Fruit fly (Drosophila melanogaster): ENCODE data around the gene CG9988.

Gene CG9988

dm6 chr3R:28672134-28672533, 35.9 kb downstream of the CG9988 start (continued):
- TF ChIP-seq Sox102F (GFP tag; optimal IDR thresholded peaks at IDR 0.05): peak; percentile 48
- TF ChIP-seq CG32006 (GFP tag; optimal IDR thresholded peaks at IDR 0.05): peak; percentile 40
- peak; percentile 44 for TF ChIP-seq CG11762 (GFP tag; optimal IDR thresholded peaks at IDR 0.05; ENCODE audit: insufficient read depth)
- TF ChIP-seq Ets21C (GFP tag; optimal IDR thresholded peaks at IDR 0.05): peak; percentile 40
- TF ChIP-seq CG6163 (GFP tag; IDR thresholded peaks at IDR 0.05): peak; percentile 54; the same call in 2 of the 3 replicates
- TF ChIP-seq Blimp-1 (GFP tag; optimal IDR thresholded peaks at IDR 0.05): peak; percentile 18
- TF ChIP-seq pdm3 (GFP tag; optimal IDR thresholded peaks at IDR 0.05): peak; percentile 82
- TF ChIP-seq achi (GFP tag; optimal IDR thresholded peaks at IDR 0.05): peak; percentile 26
- TF ChIP-seq CG3919 (GFP tag; optimal IDR thresholded peaks at IDR 0.05): peak; percentile 86
- TF ChIP-seq Hr38 (GFP tag; optimal IDR thresholded peaks at IDR 0.05): no peak
- peak; percentile 49 for TF ChIP-seq Eip75B (GFP tag; optimal IDR thresholded peaks at IDR 0.05)
- 0 out of 2 replicates have a peak, but pooled peaks have one; percentile 20 for TF ChIP-seq Gug (GFP tag; IDR thresholded peaks at IDR 0.05)
- no peak for TF ChIP-seq CG6276 (GFP tag; optimal IDR thresholded peaks at IDR 0.05)
- TF ChIP-seq CG6792 (GFP tag; optimal IDR thresholded peaks at IDR 0.05): peak; percentile 57
- peak; percentile 51 for TF ChIP-seq CG1621 (tag; optimal IDR thresholded peaks at IDR 0.05)
- peak; percentile 85 for TF ChIP-seq Sox14 (GFP tag; optimal IDR thresholded peaks at IDR 0.05)
- no peak for TF ChIP-seq CG15336 (GFP tag; IDR thresholded peaks at IDR 0.05)
- TF ChIP-seq fkh (GFP tag; optimal IDR thresholded peaks at IDR 0.05): no peak
- TF ChIP-seq svp (GFP tag): peak; percentile 72
- TF ChIP-seq CG16779 (tag; optimal IDR thresholded peaks at IDR 0.05): no peak
- peak; percentile 66 for TF ChIP-seq OdsH (GFP tag; optimal IDR thresholded peaks at IDR 0.05)
- peak; percentile 39 for TF ChIP-seq CG6808 (GFP tag; optimal IDR thresholded peaks at IDR 0.05)
- TF ChIP-seq esn (GFP tag; optimal IDR thresholded peaks at IDR 0.05): peak; percentile 77
- TF ChIP-seq CG7368 (GFP tag; optimal IDR thresholded peaks at IDR 0.05): peak; percentile 40
- peak; percentile 55 for TF ChIP-seq Sox15 (GFP tag; optimal IDR thresholded peaks at IDR 0.05)
- TF ChIP-seq vri (GFP tag; optimal IDR thresholded peaks at IDR 0.05): peak; percentile 50
- TF ChIP-seq CG9139 (GFP tag; optimal IDR thresholded peaks at IDR 0.05): no peak
- TF ChIP-seq Smox (GFP tag; optimal IDR thresholded peaks at IDR 0.05): peak; percentile 45

dm6 chr3R:28674788-28675187, 38.6 kb downstream of the CG9988 start, which contains the start of gene snu:
TSS of gene snu (plus strand) at chr3R:28675041.
- peak; percentile 33 for TF ChIP-seq dsx (GFP tag; optimal IDR thresholded peaks at IDR 0.05; ENCODE audit: poor library complexity, severe bottlenecking)
- no peak for TF ChIP-seq net (GFP tag; optimal IDR thresholded peaks at IDR 0.05)
- TF ChIP-seq CG6854 (GFP tag; optimal IDR thresholded peaks at IDR 0.05): peak; percentile 41
- 0 out of 3 replicates have a peak, but pooled peaks have one; percentile 28 for TF ChIP-seq CG6163 (GFP tag; IDR thresholded peaks at IDR 0.05)
- TF ChIP-seq Smox (GFP tag; optimal IDR thresholded peaks at IDR 0.05): no peak
- TF ChIP-seq CG11902 (GFP tag; optimal IDR thresholded peaks at IDR 0.05): no peak
- no peak for TF ChIP-seq esn (GFP tag; optimal IDR thresholded peaks at IDR 0.05)
- no peak for TF ChIP-seq CG10631 (GFP tag; optimal IDR thresholded peaks at IDR 0.05)
- TF ChIP-seq fkh (GFP tag; optimal IDR thresholded peaks at IDR 0.05): no peak
- no peak for TF ChIP-seq CG10669 (GFP tag; optimal IDR thresholded peaks at IDR 0.05)
- TF ChIP-seq Blimp-1 (GFP tag; optimal IDR thresholded peaks at IDR 0.05): peak; percentile 53
- TF ChIP-seq ss (GFP tag; optimal IDR thresholded peaks at IDR 0.05): peak in 1 of 2 experiments; percentile 30
- peak; percentile 33 for TF ChIP-seq Eip78C (GFP tag)
- TF ChIP-seq achi (GFP tag; optimal IDR thresholded peaks at IDR 0.05): no peak
- TF ChIP-seq CG1621 (tag; optimal IDR thresholded peaks at IDR 0.05): peak; percentile 6

- no peak for TF ChIP-seq Hr38 (GFP tag; optimal IDR thresholded peaks at IDR 0.05)
- TF ChIP-seq CG6163 (GFP tag; IDR thresholded peaks at IDR 0.05): 0 out of 3 replicates have a peak, but pooled peaks have one; percentile 26
- no peak for TF ChIP-seq achi (GFP tag; optimal IDR thresholded peaks at IDR 0.05)
- no peak for TF ChIP-seq topi (GFP tag; optimal IDR thresholded peaks at IDR 0.05)
Measured at dm6 chr3R:28676870-28677526, 40.8 kb downstream of the CG9988 start.
